Worm (Caenorhabditis elegans) whole organism, early embryonic: ENCODE results near the gene F41C3.1.

Experiments
- B0310.2 ChIP-seq: sonication (generic microtip); optimal IDR thresholded peaks from 2 replicates; lab custom pipeline; 2016; ENCODE audit warnings: mild to moderate bottlenecking, missing genetic modification characterization, missing compliant biosample characterization
- F13C5.2 ChIP-seq: sonication (generic microtip); optimal IDR thresholded peaks from 2 replicates; lab custom pipeline; 2017; ENCODE audit warnings: mild to moderate bottlenecking, missing genetic modification characterization, inconsistent platforms, missing compliant biosample characterization
- aly-1 ChIP-seq: sonication (generic microtip); optimal IDR thresholded peaks from 2 replicates; lab custom pipeline; 2016; ENCODE audit warnings: missing genetic modification characterization, missing compliant biosample characterization
- ama-1 ChIP-seq: fragments of 150-350 bp; optimal IDR thresholded peaks from 2 replicates; lab custom pipeline; 2014
- ceh-13 ChIP-seq: fragments of 200-800 bp; sonication (Bioruptor generic); optimal IDR thresholded peaks from 2 replicates; lab custom pipeline; 2018; ENCODE audit warnings: mild to moderate bottlenecking, missing genetic modification characterization, missing compliant biosample characterization
- ceh-36 ChIP-seq: sonication (generic microtip); optimal IDR thresholded peaks from 2 replicates; lab custom pipeline; 2016; ENCODE audit warnings: missing genetic modification characterization, inconsistent platforms, missing compliant biosample characterization
- ets-7 ChIP-seq: sonication (generic microtip); optimal IDR thresholded peaks from 2 replicates; lab custom pipeline; 2016; ENCODE audit warnings: missing genotype, missing genetic modification characterization, missing compliant biosample characterization
- flt-1 ChIP-seq: fragments of 200-800 bp; sonication (Bioruptor generic); IDR thresholded peaks from 2 replicates; pipeline ENCODE4 v1.3.6; 2022; ENCODE audit warnings: missing genetic modification characterization, missing compliant biosample characterization
- hmbx-1 ChIP-seq: sonication (generic microtip); optimal IDR thresholded peaks from 2 replicates; lab custom pipeline; 2016; ENCODE audit warnings: mild to moderate bottlenecking, missing genetic modification characterization, missing compliant biosample characterization
- hmg-4 ChIP-seq: fragments of 200-800 bp; sonication (Bioruptor generic); optimal IDR thresholded peaks from 2 replicates; lab custom pipeline; 2018; ENCODE audit warnings: mild to moderate bottlenecking, missing genetic modification characterization, missing compliant biosample characterization
- hnd-1 ChIP-seq: sonication (generic microtip); optimal IDR thresholded peaks from 2 replicates; lab custom pipeline; 2016; ENCODE audit warnings: missing genetic modification characterization, missing compliant biosample characterization
- pes-1 ChIP-seq: fragments of 200-800 bp; sonication (Bioruptor generic); IDR thresholded peaks from 2 replicates; pipeline ENCODE4 v1.3.6; 2022; ENCODE audit warnings: missing genetic modification reagents, missing genetic modification characterization, missing compliant biosample characterization
- scrt-1 ChIP-seq: fragments of 200-800 bp; sonication (Bioruptor generic); IDR thresholded peaks from 2 replicates; pipeline ENCODE4 v1.3.6; 2022; ENCODE audit warnings: missing genetic modification characterization, missing compliant biosample characterization
- sea-1 ChIP-seq: fragments of 200-800 bp; sonication (Bioruptor generic); conservative IDR thresholded peaks from 2 replicates; pipeline ENCODE4 v1.3.6; 2022; ENCODE audit warnings: missing genetic modification characterization, missing compliant biosample characterization
- tbx-11 ChIP-seq: fragments of 200-800 bp; sonication (Bioruptor generic); IDR thresholded peaks from 2 replicates; pipeline ENCODE4 v1.3.6; 2022; ENCODE audit warnings: missing genetic modification characterization, missing compliant biosample characterization
- tbx-37 ChIP-seq: fragments of 200-800 bp; sonication (Bioruptor generic); conservative IDR thresholded peaks from 2 replicates; pipeline ENCODE4 v1.3.6; 2022; ENCODE audit warnings: missing genetic modification reagents, missing genetic modification characterization, missing compliant biosample characterization
- tra-4 ChIP-seq: sonication (generic microtip); optimal IDR thresholded peaks from 2 replicates; lab custom pipeline; 2017; ENCODE audit warnings: missing genetic modification characterization, missing compliant biosample characterization

The F41C3.1 gene

ce11 chrII:4769886-4770285 is 17.8 kb downstream of the F41C3.1 start:
- no peak for TF ChIP-seq tra-4
- TF ChIP-seq ama-1 (lab: Kevin White, UChicago): no peak
- no peak for TF ChIP-seq B0310.2 (tag; lab: Kevin White, UChicago)
- TF ChIP-seq tbx-37 (GFP tag; lab: Robert Waterston, UW): no peak
- no peak for TF ChIP-seq ceh-13 (GFP tag; lab: Kevin White, UChicago)
- TF ChIP-seq pes-1 (GFP tag; lab: Robert Waterston, UW): no peak
- TF ChIP-seq hnd-1 (tag; lab: Kevin White, UChicago): no peak
- TF ChIP-seq hmg-4: no peak
- no peak for TF ChIP-seq ets-7 (tag; lab: Kevin White, UChicago)
- TF ChIP-seq ceh-36 (tag; lab: Kevin White, UChicago): no peak
- TF ChIP-seq flt-1: no peak

- TF ChIP-seq pes-1 (GFP tag; lab: Robert Waterston, UW): no peak
- no peak for TF ChIP-seq ama-1 (lab: Kevin White, UChicago)
- no peak for TF ChIP-seq tbx-37 (GFP tag; lab: Robert Waterston, UW)
- TF ChIP-seq F13C5.2: no peak
- no peak for TF ChIP-seq B0310.2 (tag; lab: Kevin White, UChicago)
- TF ChIP-seq ceh-13 (GFP tag; lab: Kevin White, UChicago): no peak
- TF ChIP-seq hnd-1 (tag; lab: Kevin White, UChicago): no peak
- no peak for TF ChIP-seq tra-4
- TF ChIP-seq tbx-11: no peak
- TF ChIP-seq ets-7 (tag; lab: Kevin White, UChicago): no peak
Measured at ce11 chrII:4771282-4771681, 19.2 kb downstream of the F41C3.1 start, which contains the start of gene F26G1.5. TSS of gene F26G1.5 (minus strand) at chrII:4771382.

- TF ChIP-seq pes-1 (GFP tag; lab: Robert Waterston, UW): no peak
- no peak for TF ChIP-seq ets-7 (tag; lab: Kevin White, UChicago)
- no peak for TF ChIP-seq tra-4
- no peak for TF ChIP-seq tbx-37 (GFP tag; lab: Robert Waterston, UW)
Measured at ce11 chrII:4772441-4772840, 20.3 kb downstream of the F41C3.1 start.

- TF ChIP-seq F13C5.2: no peak
- no peak for TF ChIP-seq B0310.2 (tag; lab: Kevin White, UChicago)
Measured at ce11 chrII:4773891-4774432, 21.9 kb downstream of the F41C3.1 start, which contains the start of the genes F26G1.9 and F26G1.10. TSS of gene F26G1.9 (minus strand) at chrII:4773991. TSS of gene F26G1.10 (plus strand) at chrII:4774382.

ce11 chrII:4775802-4776201 is 23.7 kb downstream of the F41C3.1 start:
- no peak for TF ChIP-seq ceh-13 (GFP tag; lab: Kevin White, UChicago)
- no peak for TF ChIP-seq tbx-11
- no peak for TF ChIP-seq flt-1
- TF ChIP-seq ama-1 (lab: Kevin White, UChicago): no peak
- TF ChIP-seq tra-4: no peak
- TF ChIP-seq sea-1 (GFP tag; lab: Robert Waterston, UW): no peak

ce11 chrII:4776933-4777332 is 24.8 kb downstream of the F41C3.1 start, which contains the start of gene F26G1.11:
TSS of gene F26G1.11 (plus strand) at chrII:4777137.
- TF ChIP-seq hmbx-1 (tag; lab: Kevin White, UChicago) (no peak), ceh-36 (tag; lab: Kevin White, UChicago) (no peak), hnd-1 (tag; lab: Kevin White, UChicago) (no peak), ets-7 (tag; lab: Kevin White, UChicago) (no peak), F13C5.2 (no peak), tra-4 (no peak), flt-1 (no peak), tbx-37 (GFP tag; lab: Robert Waterston, UW) (no peak), scrt-1 (GFP tag; lab: Robert Waterston, UW) (no peak), sea-1 (GFP tag; lab: Robert Waterston, UW) (no peak), pes-1 (GFP tag; lab: Robert Waterston, UW) (no peak), tbx-11 (no peak), ama-1 (lab: Kevin White, UChicago) (no peak), hmg-4 (no peak)

- TF ChIP-seq tbx-37 (GFP tag; lab: Robert Waterston, UW) (no peak), flt-1 (no peak), ets-7 (tag; lab: Kevin White, UChicago) (no peak), tbx-11 (no peak), ceh-36 (tag; lab: Kevin White, UChicago) (no peak), F13C5.2 (no peak), ama-1 (lab: Kevin White, UChicago) (no peak), hnd-1 (tag; lab: Kevin White, UChicago) (no peak), scrt-1 (GFP tag; lab: Robert Waterston, UW) (no peak), ceh-13 (GFP tag; lab: Kevin White, UChicago) (no peak), tra-4 (no peak), hmbx-1 (tag; lab: Kevin White, UChicago) (no peak), pes-1 (GFP tag; lab: Robert Waterston, UW) (no peak), sea-1 (GFP tag; lab: Robert Waterston, UW) (no peak), aly-1 (tag; lab: Kevin White, UChicago) (no peak), B0310.2 (tag; lab: Kevin White, UChicago) (no peak), hmg-4 (no peak)
Measured at ce11 chrII:4779753-4780152, 27.6 kb downstream of the F41C3.1 start.

ce11 chrII:4784436-4784835 is 32.3 kb downstream of the F41C3.1 start, which contains the start of gene nep-12:
TSS of gene nep-12 (minus strand) at chrII:4784536.
- TF ChIP-seq pes-1 (GFP tag; lab: Robert Waterston, UW): no peak
- TF ChIP-seq tra-4: no peak
- no peak for TF ChIP-seq tbx-11
